Worm (Caenorhabditis elegans) whole organism, young adult: ENCODE results near the gene ndab-1.
A peak's percentile ranks its signal among the peaks of the same experiment; 100 is the strongest.

Experiments used
- B0035.1 ChIP-seq: sonication (generic microtip); optimal IDR thresholded peaks from 2 replicates; lab custom pipeline; 2016; ENCODE audit warnings: missing genetic modification characterization, mild to moderate bottlenecking, missing compliant biosample characterization, missing genotype, missing genetic modification reagents
- F49E8.2 ChIP-seq: sonication (generic microtip); optimal IDR thresholded peaks from 3 replicates; lab custom pipeline; 2017; ENCODE audit warnings: missing genetic modification characterization, mild to moderate bottlenecking, missing compliant biosample characterization, antibody characterized with exemption, moderate library complexity; ENCODE audit not compliant: insufficient read depth
- F57A8.1 ChIP-seq: fragments of 200-800 bp; sonication (Bioruptor generic); optimal IDR thresholded peaks from 2 replicates; lab custom pipeline; 2018; ENCODE audit warnings: mild to moderate bottlenecking, missing genetic modification characterization, moderate library complexity, missing compliant biosample characterization
- Y53G8AR.9 ChIP-seq: fragments of 200-800 bp; sonication (Bioruptor generic); conservative IDR thresholded peaks from 2 replicates; pipeline ENCODE4 v1.3.6; 2022; ENCODE audit warnings: missing genetic modification reagents, missing genetic modification characterization, missing compliant biosample characterization
- Y56A3A.18 ChIP-seq: fragments of 200-800 bp; sonication (Bioruptor generic); IDR thresholded peaks from 2 replicates; pipeline ENCODE4 v1.3.6; 2022; ENCODE audit warnings: missing genetic modification reagents, missing genetic modification characterization, missing compliant biosample characterization
- Y95B8A.8 ChIP-seq: fragments of 200-800 bp; sonication (Bioruptor generic); IDR thresholded peaks from 2 replicates; pipeline ENCODE4 v1.3.6; 2022; ENCODE audit warnings: missing genetic modification reagents, missing genetic modification characterization, missing compliant biosample characterization
- ama-1 ChIP-seq, 3 experiments: fragments of 150-350 bp in 1 of 3; sonication (generic microtip) in 2 of 3; optimal IDR thresholded peaks; 2 replicates each; lab custom pipeline; 2014 to 2018; ENCODE audit warnings: missing biosample characterization in 2 of 3, missing genetic modification characterization in 2 of 3, missing genetic modification reagents in 2 of 3
- aptf-2 ChIP-seq: fragments of 200-800 bp; sonication (Bioruptor generic); conservative IDR thresholded peaks from 2 replicates; pipeline ENCODE4 v1.3.6; 2022; ENCODE audit warnings: missing genetic modification reagents, missing genetic modification characterization, missing compliant biosample characterization
- attf-6 ChIP-seq: fragments of 200-800 bp; sonication (Bioruptor generic); IDR thresholded peaks from 2 replicates; pipeline ENCODE4 v1.3.6; 2022; ENCODE audit warnings: missing genetic modification reagents, missing genetic modification characterization, missing compliant biosample characterization
- cebp-2 ChIP-seq: fragments of 200-800 bp; sonication (Bioruptor generic); IDR thresholded peaks from 2 replicates; pipeline ENCODE4 v1.3.6; 2022; ENCODE audit warnings: missing genetic modification characterization, missing compliant biosample characterization
- ceh-58 ChIP-seq: fragments of 200-800 bp; sonication (Bioruptor generic); IDR thresholded peaks from 2 replicates; pipeline ENCODE4 v1.3.6; 2022; ENCODE audit warnings: missing genetic modification characterization, missing compliant biosample characterization
- ceh-79 ChIP-seq: sonication (generic microtip); optimal IDR thresholded peaks from 2 replicates; lab custom pipeline; 2017; ENCODE audit warnings: mild to moderate bottlenecking, missing genetic modification characterization, missing compliant biosample characterization
- chd-7 ChIP-seq: sonication (generic microtip); optimal IDR thresholded peaks from 2 replicates; lab custom pipeline; 2016; ENCODE audit warnings: mild to moderate bottlenecking, missing genetic modification characterization, moderate library complexity, missing compliant biosample characterization
- die-1 ChIP-seq: sonication (generic microtip); optimal IDR thresholded peaks from 2 replicates; lab custom pipeline; 2016; ENCODE audit warnings: missing genotype, mild to moderate bottlenecking, missing genetic modification characterization, missing compliant biosample characterization
- dpff-1 ChIP-seq: sonication (generic microtip); optimal IDR thresholded peaks from 2 replicates; lab custom pipeline; 2017; ENCODE audit warnings: mild to moderate bottlenecking, missing genetic modification characterization, missing compliant biosample characterization
- egl-18 ChIP-seq: fragments of 200-800 bp; sonication (Bioruptor generic); IDR thresholded peaks from 2 replicates; pipeline ENCODE4 v1.3.6; 2022; ENCODE audit warnings: missing genetic modification reagents, missing genetic modification characterization, missing compliant biosample characterization
- ekl-4 ChIP-seq: fragments of 200-800 bp; sonication (Bioruptor generic); IDR thresholded peaks from 2 replicates; pipeline ENCODE4 v1.3.6; 2022; ENCODE audit warnings: missing genetic modification reagents, missing genetic modification characterization, missing compliant biosample characterization
- gei-17 ChIP-seq: fragments of 200-800 bp; sonication (Bioruptor generic); optimal IDR thresholded peaks from 2 replicates; lab custom pipeline; 2018; ENCODE audit warnings: mild to moderate bottlenecking, missing genetic modification characterization, missing compliant biosample characterization
- hlh-26 ChIP-seq: fragments of 200-800 bp; sonication (Bioruptor generic); conservative IDR thresholded peaks from 2 replicates; pipeline ENCODE4 v1.3.6; 2022; ENCODE audit warnings: missing genetic modification reagents, missing genetic modification characterization, missing compliant biosample characterization
- hmg-20 ChIP-seq: fragments of 200-800 bp; sonication (Bioruptor generic); IDR thresholded peaks from 2 replicates; pipeline ENCODE4 v1.3.6; 2022; ENCODE audit warnings: missing genetic modification reagents, missing genetic modification characterization, missing compliant biosample characterization
- let-526 ChIP-seq: fragments of 200-800 bp; sonication (Bioruptor generic); IDR thresholded peaks from 2 replicates; pipeline ENCODE4 v1.3.6; 2022; ENCODE audit warnings: missing genetic modification reagents, missing genetic modification characterization, missing compliant biosample characterization
- let-607 ChIP-seq, 2 experiments: fragments of 200-800 bp in 1 of 2; sonication (Bioruptor generic) in 1 of 2; sonication (generic microtip) in 1 of 2; optimal IDR thresholded peaks; 2 replicates each; lab custom pipeline; 2016 to 2018; ENCODE audit warnings: mild to moderate bottlenecking in 2 of 2, missing compliant biosample characterization in 2 of 2, missing genetic modification characterization in 2 of 2, moderate library complexity in 2 of 2, missing genotype in 1 of 2
- lin-35 ChIP-seq, 3 experiments: fragments of 150-350 bp in 2 of 3; sonication (generic microtip) in 1 of 3; optimal IDR thresholded peaks; 2 replicates each; lab custom pipeline; 2014 to 2018; ENCODE audit warnings: missing biosample characterization in 3 of 3, missing genetic modification characterization in 3 of 3, missing genetic modification reagents in 3 of 3
- lsl-1 ChIP-seq: fragments of 200-800 bp; sonication (Bioruptor generic); optimal IDR thresholded peaks from 2 replicates; lab custom pipeline; 2018; ENCODE audit warnings: mild to moderate bottlenecking, missing genetic modification characterization, moderate library complexity, missing compliant biosample characterization
- madf-10 ChIP-seq: sonication (generic microtip); optimal IDR thresholded peaks from 2 replicates; lab custom pipeline; 2016; ENCODE audit warnings: mild to moderate bottlenecking, missing genetic modification characterization, missing compliant biosample characterization
- madf-6 ChIP-seq: fragments of 200-800 bp; sonication (Bioruptor generic); IDR thresholded peaks from 2 replicates; pipeline ENCODE4 v1.3.6; 2022; ENCODE audit warnings: missing genetic modification reagents, missing genetic modification characterization, missing compliant biosample characterization
- nfyb-1 ChIP-seq: fragments of 200-800 bp; sonication (Bioruptor generic); IDR thresholded peaks from 2 replicates; pipeline ENCODE4 v1.3.6; 2022; ENCODE audit warnings: missing genetic modification reagents, missing genetic modification characterization, missing compliant biosample characterization
- pha-4 ChIP-seq: fragments of 150-350 bp; sonication (generic microtip); optimal IDR thresholded peaks from 2 replicates; lab custom pipeline; 2014; ENCODE audit warnings: missing biosample characterization, missing genetic modification reagents, missing genetic modification characterization
- rec-8 ChIP-seq, 2 experiments: sonication (generic microtip); optimal IDR thresholded peaks; 2 replicates each; lab custom pipeline; 2016; ENCODE audit warnings: mild to moderate bottlenecking in 2 of 2, missing genetic modification characterization in 2 of 2, missing genetic modification reagents in 2 of 2, missing genotype in 2 of 2, missing biosample characterization in 1 of 2, missing compliant biosample characterization in 1 of 2, moderate library complexity in 1 of 2
- repo-1 ChIP-seq: sonication (generic microtip); optimal IDR thresholded peaks from 2 replicates; lab custom pipeline; 2017; ENCODE audit warnings: mild to moderate bottlenecking, missing genetic modification characterization, missing compliant biosample characterization
- sdz-38 ChIP-seq: sonication (generic microtip); optimal IDR thresholded peaks from 2 replicates; lab custom pipeline; 2016; ENCODE audit warnings: missing genotype, missing genetic modification characterization, missing compliant biosample characterization
- snpc-1.1 ChIP-seq: sonication (generic microtip); optimal IDR thresholded peaks from 2 replicates; lab custom pipeline; 2017; ENCODE audit warnings: missing genetic modification characterization, mild to moderate bottlenecking, missing compliant biosample characterization, antibody characterized with exemption, moderate library complexity, missing genotype, missing genetic modification reagents; ENCODE audit not compliant: insufficient read depth
- snpc-1.3 ChIP-seq: sonication (generic microtip); optimal IDR thresholded peaks from 2 replicates; lab custom pipeline; 2017; ENCODE audit warnings: missing genetic modification characterization, mild to moderate bottlenecking, missing compliant biosample characterization, antibody characterized with exemption, moderate library complexity, missing genotype, missing genetic modification reagents; ENCODE audit not compliant: insufficient read depth
- tbp1 ChIP-seq: fragments of 200-800 bp; sonication (Bioruptor generic); optimal IDR thresholded peaks from 2 replicates; lab custom pipeline; 2018; ENCODE audit warnings: mild to moderate bottlenecking, missing genetic modification characterization, missing compliant biosample characterization
- tlf-1 ChIP-seq: fragments of 200-800 bp; sonication (Bioruptor generic); optimal IDR thresholded peaks from 2 replicates; lab custom pipeline; 2018; ENCODE audit warnings: mild to moderate bottlenecking, missing genetic modification characterization, missing compliant biosample characterization
- unc-62 ChIP-seq: fragments of 150-350 bp; optimal IDR thresholded peaks from 2 replicates; lab custom pipeline; 2014; ENCODE audit warnings: missing biosample characterization, missing genetic modification reagents, missing genetic modification characterization

Gene ndab-1

ce11 chrIII:11920187-11920785, 4.8 kb upstream of the ndab-1 start, which contains the start of the genes ccf-1 and trap-4 (continued):
- no peak for TF ChIP-seq cebp-2 (GFP tag; lab: Robert Waterston, UW)
- no peak for TF ChIP-seq let-526 (GFP tag; lab: Robert Waterston, UW)
- TF ChIP-seq Y95B8A.8 (GFP tag; lab: Robert Waterston, UW) = no peak
- no peak for TF ChIP-seq die-1
- no peak for TF ChIP-seq snpc-1.1 (tag; lab: Kevin White, UChicago)
- no peak for TF ChIP-seq hlh-26 (GFP tag; lab: Robert Waterston, UW)
- no peak for TF ChIP-seq F49E8.2 (tag; lab: Kevin White, UChicago)

- TF ChIP-seq tbp1 (no peak), rec-8 (tag; optimal IDR thresholded peaks at IDR 0.05; lab: Kevin White, UChicago) (no peak), chd-7 (tag; lab: Kevin White, UChicago) (no peak), snpc-1.3 (tag; lab: Kevin White, UChicago) (no peak), Y56A3A.18 (GFP tag; lab: Robert Waterston, UW) (no peak), Y53G8AR.9 (GFP tag; lab: Robert Waterston, UW) (no peak), ama-1 (optimal IDR thresholded peaks at IDR 0.05; lab: Kevin White, UChicago) (peak; percentile 9), ama-1 (GFP tag; optimal IDR thresholded peaks at IDR 0.05; lab: Kevin White, UChicago) (no peak), ekl-4 (GFP tag; lab: Robert Waterston, UW) (0 out of 2 replicates have a peak, but pooled peaks have one; percentile 12), dpff-1 (no peak), nfyb-1 (GFP tag; lab: Robert Waterston, UW) (0 out of 2 replicates have a peak, but pooled peaks have one; percentile 30), let-607 (tag; optimal IDR thresholded peaks at IDR 0.05; lab: Kevin White, UChicago) (peak; percentile 5 to 47), unc-62 (GFP tag; lab: Kevin White, UChicago) (no peak), pha-4 (tag; lab: Kevin White, UChicago) (no peak), tlf-1 (GFP tag; lab: Kevin White, UChicago) (no peak), ceh-79 (tag; lab: Kevin White, UChicago) (no peak), aptf-2 (no peak), ceh-58 (GFP tag; lab: Robert Waterston, UW) (no peak), F57A8.1 (GFP tag; lab: Kevin White, UChicago) (no peak), attf-6 (GFP tag; lab: Robert Waterston, UW) (no peak), repo-1 (tag; lab: Kevin White, UChicago) (peak; percentile 47), lsl-1 (GFP tag; lab: Kevin White, UChicago) (peak; percentile 4), egl-18 (GFP tag; lab: Robert Waterston, UW) (no peak), sdz-38 (no peak), B0035.1 (tag; lab: Kevin White, UChicago) (no peak), madf-10 (tag; lab: Kevin White, UChicago) (no peak), gei-17 (peak; percentile 3), madf-6 (GFP tag; lab: Robert Waterston, UW) (peak; percentile 33; the same call in 1 of the 2 replicates), snpc-1.1 (tag; lab: Kevin White, UChicago) (peak; percentile 38), lin-35 (GFP tag; optimal IDR thresholded peaks at IDR 0.05; lab: Kevin White, UChicago) (peak in 1 of 3 experiments; percentile 26), hmg-20 (GFP tag; lab: Robert Waterston, UW) (no peak)
These were observed 2.8 kb upstream of the ndab-1 start, which contains the start of gene znf-593 for ce11 chrIII:11918247-11918769. Gene znf-593 (minus strand): TSS chrIII:11918719.
